Worm (Caenorhabditis elegans) whole organism, L4 larva: ENCODE results near the gene ugt-7.

Source experiments
- D1046.2 ChIP-seq: fragments of 200-800 bp; sonication (Bioruptor generic); IDR thresholded peaks from 2 replicates; pipeline ENCODE4 v1.3.6; 2022; ENCODE audit warnings: missing genetic modification characterization, missing compliant biosample characterization
- F10B5.3 ChIP-seq: sonication (generic microtip); optimal IDR thresholded peaks from 2 replicates; lab custom pipeline; 2016; ENCODE audit warnings: mild to moderate bottlenecking, missing genetic modification characterization, missing compliant biosample characterization
- F26F4.8 ChIP-seq: fragments of 200-800 bp; sonication (Bioruptor generic); conservative IDR thresholded peaks from 2 replicates; pipeline ENCODE4 v1.3.6; 2022; ENCODE audit warnings: missing genetic modification characterization, missing compliant biosample characterization
- F49E8.2 ChIP-seq: sonication (generic microtip); optimal IDR thresholded peaks from 2 replicates; lab custom pipeline; 2016; ENCODE audit warnings: missing compliant biosample characterization, mild to moderate bottlenecking, missing genetic modification characterization, borderline replicate concordance
- T20F7.1 ChIP-seq: fragments of 200-800 bp; sonication (Bioruptor generic); optimal IDR thresholded peaks from 2 replicates; lab custom pipeline; 2018; ENCODE audit warnings: mild to moderate bottlenecking, missing genetic modification characterization, missing compliant biosample characterization
- T26A8.4 ChIP-seq: fragments of 200-800 bp; sonication (Bioruptor generic); IDR thresholded peaks from 2 replicates; pipeline ENCODE4 v1.3.6; 2022; ENCODE audit warnings: missing genetic modification characterization, missing compliant biosample characterization
- Y5F2A.4 ChIP-seq: fragments of 200-800 bp; sonication (Bioruptor generic); optimal IDR thresholded peaks from 2 replicates; lab custom pipeline; 2018; ENCODE audit warnings: mild to moderate bottlenecking, missing genetic modification characterization, missing compliant biosample characterization
- ZK546.5 ChIP-seq, 2 experiments: sonication (generic microtip); optimal IDR thresholded peaks; 2 replicates each; lab custom pipeline; 2017; ENCODE audit warnings: missing biosample characterization in 2 of 2, missing genetic modification characterization in 2 of 2
- aha-1 ChIP-seq: fragments of 150-350 bp; peaks from one replicate; lab custom pipeline; 2014; ENCODE audit warnings: missing biosample characterization, missing genetic modification characterization
- ama-1 ChIP-seq: fragments of 150-350 bp; optimal IDR thresholded peaks from 2 replicates; lab custom pipeline; 2014; ENCODE audit warnings: inconsistent platforms, mixed read lengths
- ceh-20 ChIP-seq: fragments of 200-800 bp; sonication (Bioruptor generic); IDR thresholded peaks from 2 replicates; pipeline ENCODE4 v1.3.6; 2022; ENCODE audit warnings: missing genetic modification reagents, missing genetic modification characterization, missing compliant biosample characterization
- ceh-28 ChIP-seq: fragments of 150-350 bp; optimal IDR thresholded peaks from 2 replicates; lab custom pipeline; 2014; ENCODE audit warnings: missing biosample characterization, missing genetic modification reagents, missing genetic modification characterization
- ceh-44 ChIP-seq: fragments of 200-800 bp; sonication (Bioruptor generic); IDR thresholded peaks from 2 replicates; pipeline ENCODE4 v1.3.6; 2022; ENCODE audit warnings: missing genetic modification reagents, missing genetic modification characterization, missing compliant biosample characterization
- ceh-82 ChIP-seq: sonication (generic microtip); optimal IDR thresholded peaks from 2 replicates; lab custom pipeline; 2017; ENCODE audit warnings: missing biosample characterization, missing genetic modification characterization
- ces-1 ChIP-seq: fragments of 150-350 bp; sonication (generic microtip); optimal IDR thresholded peaks from 4 replicates; lab custom pipeline; 2014; ENCODE audit warnings: missing biosample characterization, missing genetic modification reagents, missing genetic modification characterization
- cey-2 ChIP-seq: sonication (generic microtip); optimal IDR thresholded peaks from 3 replicates; lab custom pipeline; 2017; ENCODE audit warnings: missing genetic modification characterization, mild to moderate bottlenecking, missing compliant biosample characterization, antibody characterized with exemption, borderline replicate concordance; ENCODE audit not compliant: insufficient read depth
- daf-12 ChIP-seq: fragments of 150-350 bp; optimal IDR thresholded peaks from 2 replicates; lab custom pipeline; 2014; ENCODE audit warnings: missing biosample characterization, missing genetic modification reagents, missing genetic modification characterization
- dmd-6 ChIP-seq: fragments of 200-800 bp; sonication (Bioruptor generic); IDR thresholded peaks from 2 replicates; pipeline ENCODE4 v1.3.6; 2022; ENCODE audit warnings: missing genetic modification reagents, missing genetic modification characterization, missing compliant biosample characterization
- dmd-9 ChIP-seq: fragments of 200-800 bp; sonication (Bioruptor generic); IDR thresholded peaks from 2 replicates; pipeline ENCODE4 v1.3.6; 2022; ENCODE audit warnings: missing genetic modification reagents, missing genetic modification characterization, missing compliant biosample characterization
- dve-1 ChIP-seq: sonication (generic microtip); optimal IDR thresholded peaks from 2 replicates; lab custom pipeline; 2017; ENCODE audit warnings: antibody characterized with exemption, mild to moderate bottlenecking, missing genetic modification characterization, missing compliant biosample characterization; ENCODE audit not compliant: insufficient read depth
- fkh-10 ChIP-seq: fragments of 150-350 bp; optimal IDR thresholded peaks from 2 replicates; lab custom pipeline; 2014; ENCODE audit warnings: missing biosample characterization, missing genetic modification reagents, missing genetic modification characterization
- fos-1 ChIP-seq: fragments of 150-350 bp; optimal IDR thresholded peaks from 2 replicates; lab custom pipeline; 2014; ENCODE audit warnings: missing biosample characterization, missing genetic modification characterization
- gei-8 ChIP-seq: fragments of 200-800 bp; sonication (Bioruptor generic); optimal IDR thresholded peaks from 2 replicates; lab custom pipeline; 2018; ENCODE audit warnings: mild to moderate bottlenecking, missing genetic modification characterization, missing compliant biosample characterization
- hif-1 ChIP-seq, 2 experiments: sonication (generic microtip); optimal IDR thresholded peaks; 2 replicates each; lab custom pipeline; 2016 to 2017; ENCODE audit warnings: missing compliant biosample characterization in 2 of 2, missing genetic modification characterization in 2 of 2, missing genetic modification reagents in 2 of 2, missing genotype in 2 of 2, mild to moderate bottlenecking in 1 of 2
- hmg-1.1 ChIP-seq: fragments of 200-800 bp; sonication (Bioruptor generic); IDR thresholded peaks from 2 replicates; pipeline ENCODE4 v1.3.6; 2022; ENCODE audit warnings: missing genetic modification reagents, missing genetic modification characterization, missing compliant biosample characterization
- lin-15B ChIP-seq: fragments of 150-350 bp; sonication (generic microtip); optimal IDR thresholded peaks from 3 replicates; lab custom pipeline; 2014; ENCODE audit warnings: missing biosample characterization, missing genetic modification characterization
- lin-29 ChIP-seq: fragments of 200-800 bp; sonication (Bioruptor generic); IDR thresholded peaks from 2 replicates; pipeline ENCODE4 v1.3.6; 2022; ENCODE audit warnings: missing genetic modification reagents, missing genetic modification characterization, missing compliant biosample characterization
- lin-38 ChIP-seq: fragments of 200-800 bp; sonication (Bioruptor generic); IDR thresholded peaks from 2 replicates; pipeline ENCODE4 v1.3.6; 2022; ENCODE audit warnings: missing genetic modification reagents, missing genetic modification characterization, missing compliant biosample characterization
- madf-9 ChIP-seq: fragments of 200-800 bp; sonication (Bioruptor generic); conservative IDR thresholded peaks from 2 replicates; pipeline ENCODE4 v1.3.6; 2022; ENCODE audit warnings: missing genetic modification reagents, missing genetic modification characterization, missing compliant biosample characterization
- mdt-29 ChIP-seq: fragments of 200-800 bp; sonication (Bioruptor generic); IDR thresholded peaks from 2 replicates; pipeline ENCODE4 v1.3.6; 2022; ENCODE audit warnings: missing genetic modification reagents, missing genetic modification characterization, missing compliant biosample characterization
- mxl-3 ChIP-seq: fragments of 200-800 bp; sonication (Bioruptor generic); optimal IDR thresholded peaks from 2 replicates; lab custom pipeline; 2018; ENCODE audit warnings: mild to moderate bottlenecking, missing genetic modification characterization, missing compliant biosample characterization
- nhr-111 ChIP-seq: fragments of 200-800 bp; sonication (Bioruptor generic); optimal IDR thresholded peaks from 2 replicates; lab custom pipeline; 2018; ENCODE audit warnings: mild to moderate bottlenecking, missing genetic modification characterization, missing compliant biosample characterization
- nhr-237 ChIP-seq: sonication (generic microtip); optimal IDR thresholded peaks from 2 replicates; lab custom pipeline; 2017; ENCODE audit warnings: missing biosample characterization, missing genetic modification characterization
- nhr-25 ChIP-seq: sonication (generic microtip); optimal IDR thresholded peaks from 2 replicates; lab custom pipeline; 2017; ENCODE audit warnings: missing genetic modification characterization, mild to moderate bottlenecking, missing compliant biosample characterization, antibody characterized with exemption, moderate library complexity, borderline replicate concordance; ENCODE audit not compliant: insufficient read depth
- nhr-28 ChIP-seq: fragments of 150-350 bp; optimal IDR thresholded peaks from 2 replicates; lab custom pipeline; 2014; ENCODE audit warnings: missing biosample characterization, missing genetic modification characterization
- nhr-42 ChIP-seq: fragments of 200-800 bp; sonication (Bioruptor generic); IDR thresholded peaks from 2 replicates; pipeline ENCODE4 v1.3.6; 2022; ENCODE audit warnings: missing genetic modification characterization, missing compliant biosample characterization
- nhr-48 ChIP-seq: sonication (generic microtip); optimal IDR thresholded peaks from 2 replicates; lab custom pipeline; 2016; ENCODE audit warnings: mild to moderate bottlenecking, missing genetic modification characterization, missing compliant biosample characterization
- pha-4 ChIP-seq, 2 experiments: fragments of 150-350 bp in 1 of 2; fragments of 200-800 bp in 1 of 2; sonication (Bioruptor generic) in 1 of 2; IDR thresholded peaks in 1 of 2; optimal IDR thresholded peaks in 1 of 2; 2 replicates each; pipeline versions ENCODE4 v1.3.6 to Lab custom; 2014 to 2022; ENCODE audit warnings: missing genetic modification characterization in 2 of 2, missing genetic modification reagents in 2 of 2, missing biosample characterization in 1 of 2, missing compliant biosample characterization in 1 of 2
- pqm-1 ChIP-seq: sonication (generic microtip); optimal IDR thresholded peaks from 2 replicates; lab custom pipeline; 2017; ENCODE audit warnings: missing biosample characterization, missing genetic modification characterization
- rbr-2 ChIP-seq: sonication (generic microtip); optimal IDR thresholded peaks from 2 replicates; lab custom pipeline; 2016; ENCODE audit warnings: missing genotype, missing genetic modification characterization, missing compliant biosample characterization
- sdz-12 ChIP-seq: fragments of 200-800 bp; sonication (Bioruptor generic); optimal IDR thresholded peaks from 2 replicates; lab custom pipeline; 2018; ENCODE audit warnings: mild to moderate bottlenecking, missing genetic modification characterization, missing compliant biosample characterization
- skn-1 ChIP-seq: fragments of 150-350 bp; optimal IDR thresholded peaks from 2 replicates; lab custom pipeline; 2014; ENCODE audit warnings: missing biosample characterization, missing genetic modification characterization
- snpc-4 ChIP-seq: fragments of 150-350 bp; optimal IDR thresholded peaks from 2 replicates; lab custom pipeline; 2014; ENCODE audit warnings: missing biosample characterization, missing genetic modification characterization
- spr-1 ChIP-seq: sonication (generic microtip); optimal IDR thresholded peaks from 2 replicates; lab custom pipeline; 2016; ENCODE audit warnings: mild to moderate bottlenecking, missing genetic modification characterization, missing compliant biosample characterization
- spr-3 ChIP-seq: fragments of 200-800 bp; sonication (Bioruptor generic); optimal IDR thresholded peaks from 2 replicates; lab custom pipeline; 2018; ENCODE audit warnings: mild to moderate bottlenecking, missing genetic modification characterization, missing compliant biosample characterization
- tra-1 ChIP-seq: fragments of 200-800 bp; sonication (Bioruptor generic); IDR thresholded peaks from 2 replicates; pipeline ENCODE4 v1.3.6; 2022; ENCODE audit warnings: missing genetic modification reagents, missing genetic modification characterization, missing compliant biosample characterization
- zag-1 ChIP-seq: fragments of 150-350 bp; optimal IDR thresholded peaks from 2 replicates; lab custom pipeline; 2014; ENCODE audit warnings: missing biosample characterization, missing genetic modification characterization
- zip-11 ChIP-seq: fragments of 200-800 bp; sonication (Bioruptor generic); IDR thresholded peaks from 2 replicates; pipeline ENCODE4 v1.3.6; 2022; ENCODE audit warnings: missing genetic modification characterization, missing compliant biosample characterization
- ztf-11 ChIP-seq: fragments of 150-350 bp; optimal IDR thresholded peaks from 2 replicates; lab custom pipeline; 2014; ENCODE audit warnings: missing biosample characterization, missing genetic modification characterization

ugt-7 gene

ce11 chrV:5049333-5049942 is 49.1 kb upstream of the ugt-7 start, which contains the start of the genes pqn-51 and K11D12.14 (continued):
- TF ChIP-seq T20F7.1 (GFP tag; lab: Kevin White, UChicago) (peak; percentile 81), zip-11 (GFP tag; lab: Robert Waterston, UW) (no peak), lin-38 (peak; percentile 93), hmg-1.1 (GFP tag; lab: Robert Waterston, UW) (peak; percentile 91), spr-1 (tag; lab: Kevin White, UChicago) (peak; percentile 81), mxl-3 (peak; percentile 56), zag-1 (tag; lab: Kevin White, UChicago) (no peak), pha-4 (GFP tag; IDR thresholded peaks at IDR 0.05; lab: Robert Waterston, UW) (peak; percentile 90), pha-4 (tag; optimal IDR thresholded peaks at IDR 0.05; lab: Kevin White, UChicago) (peak; percentile 1), dve-1 (peak; percentile 95), fos-1 (tag; lab: Kevin White, UChicago) (no peak), dmd-9 (GFP tag; lab: Robert Waterston, UW) (no peak), nhr-237 (tag; lab: Kevin White, UChicago) (no peak), dmd-6 (GFP tag; lab: Robert Waterston, UW) (peak; percentile 90), mdt-29 (0 out of 2 replicates have a peak, but pooled peaks have one; percentile 59), ZK546.5 (tag; optimal IDR thresholded peaks at IDR 0.05; lab: Kevin White, UChicago) (peak; percentile 42 to 90), aha-1 (tag; lab: Kevin White, UChicago) (peak; percentile 87), snpc-4 (tag; lab: Kevin White, UChicago) (no peak), ces-1 (GFP tag; lab: Kevin White, UChicago) (no peak), nhr-28 (tag; lab: Kevin White, UChicago) (peak; percentile 83), T26A8.4 (GFP tag; lab: Robert Waterston, UW) (peak; percentile 93), D1046.2 (GFP tag; lab: Robert Waterston, UW) (peak; percentile 76; the same call in 1 of the 2 replicates), daf-12 (tag; lab: Kevin White, UChicago) (no peak), fkh-10 (GFP tag; lab: Kevin White, UChicago) (peak; percentile 93), madf-9 (peak; percentile 83), skn-1 (tag; lab: Kevin White, UChicago) (no peak), ceh-28 (tag; lab: Kevin White, UChicago) (no peak), pqm-1 (tag; lab: Kevin White, UChicago) (no peak), nhr-42 (GFP tag; lab: Robert Waterston, UW) (peak; percentile 93), cey-2 (no peak), nhr-111 (no peak), F49E8.2 (tag; lab: Kevin White, UChicago) (no peak), ceh-82 (tag; lab: Kevin White, UChicago) (no peak), lin-29 (peak; percentile 87), Y5F2A.4 (GFP tag; lab: Kevin White, UChicago) (no peak), ama-1 (lab: Kevin White, UChicago) (peak; percentile 98), F26F4.8 (GFP tag; lab: Robert Waterston, UW) (no peak), lin-15B (tag; lab: Kevin White, UChicago) (peak; percentile 31), nhr-25 (peak; percentile 24), sdz-12 (no peak), rbr-2 (tag; lab: Kevin White, UChicago) (peak; percentile 97), nhr-48 (tag; lab: Kevin White, UChicago) (peak; percentile 89), gei-8 (GFP tag; lab: Kevin White, UChicago) (peak; percentile 35), tra-1 (GFP tag; lab: Robert Waterston, UW) (peak; percentile 91), ceh-20 (peak; percentile 97), F10B5.3 (peak; percentile 79), hif-1 (tag; optimal IDR thresholded peaks at IDR 0.05; lab: Kevin White, UChicago) (peak; percentile 61 to 75), spr-3 (peak; percentile 61), ztf-11 (tag; lab: Kevin White, UChicago) (no peak), ceh-44 (peak; percentile 98)
